Worm (Caenorhabditis elegans) whole organism, L3 larva: ENCODE results near the gene T22B7.4.

Experiments
- ceh-82 ChIP-seq: fragments of 150-350 bp; optimal IDR thresholded peaks from 2 replicates; lab custom pipeline; 2014; ENCODE audit warnings: missing biosample characterization, missing genetic modification characterization
- ceh-9 ChIP-seq: sonication (generic microtip); optimal IDR thresholded peaks from 2 replicates; lab custom pipeline; 2018; ENCODE audit warnings: missing biosample characterization, missing genetic modification characterization
- daf-12 ChIP-seq: fragments of 150-350 bp; optimal IDR thresholded peaks from 2 replicates; lab custom pipeline; 2014; ENCODE audit warnings: missing biosample characterization, missing genetic modification reagents, missing genetic modification characterization
- nhr-237 ChIP-seq: fragments of 150-350 bp; optimal IDR thresholded peaks from 2 replicates; lab custom pipeline; 2014; ENCODE audit warnings: missing biosample characterization, missing genetic modification characterization
- nhr-77 ChIP-seq: fragments of 150-350 bp; optimal IDR thresholded peaks from 2 replicates; lab custom pipeline; 2014; ENCODE audit warnings: missing biosample characterization, missing genetic modification characterization
- unc-39 ChIP-seq: sonication (generic microtip); optimal IDR thresholded peaks from 4 replicates; lab custom pipeline; 2017; ENCODE audit warnings: missing biosample characterization, missing genetic modification characterization

DNA sequence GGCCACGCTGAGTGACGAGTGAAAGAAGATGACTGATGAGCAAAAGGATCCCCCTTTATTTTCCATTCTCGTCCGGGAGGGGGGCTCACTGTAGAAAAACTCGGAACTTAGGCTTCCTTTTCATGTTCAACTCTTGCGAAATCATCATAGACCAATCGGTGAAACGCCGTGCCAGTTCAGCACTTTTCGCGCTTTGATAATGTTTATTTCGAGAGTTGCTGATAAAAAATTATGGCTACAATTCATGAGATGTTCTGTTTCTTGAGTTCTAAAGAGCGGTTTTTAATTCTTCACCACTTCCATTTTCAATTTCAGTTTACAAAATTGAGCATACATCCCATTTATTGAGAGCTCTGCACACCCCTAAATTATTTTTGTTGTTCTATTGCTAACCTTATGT, 29.6 kb upstream of the T22B7.4 start:
- TF ChIP-seq nhr-77 (tag; lab: Kevin White, UChicago) (no peak), nhr-237 (tag; lab: Kevin White, UChicago) (no peak), ceh-82 (tag; lab: Kevin White, UChicago) (no peak), unc-39 (tag; lab: Kevin White, UChicago) (no peak), daf-12 (no peak), ceh-9 (no peak)
